Worm (Caenorhabditis elegans) whole organism, L3 larva: Measurements from ENCODE around the gene sdz-31.

Source experiments
- ceh-16 ChIP-seq: sonication (generic microtip); optimal IDR thresholded peaks from 2 replicates; lab custom pipeline; 2017; ENCODE audit warnings: missing biosample characterization, missing genetic modification characterization
- ceh-9 ChIP-seq: sonication (generic microtip); optimal IDR thresholded peaks from 2 replicates; lab custom pipeline; 2018; ENCODE audit warnings: missing biosample characterization, missing genetic modification characterization
- elt-1 ChIP-seq: fragments of 150-350 bp; optimal IDR thresholded peaks from 2 replicates; lab custom pipeline; 2014; ENCODE audit warnings: missing biosample characterization, missing genetic modification characterization
- lin-39 ChIP-seq: fragments of 150-350 bp; optimal IDR thresholded peaks from 2 replicates; lab custom pipeline; 2018; ENCODE audit warnings: missing biosample characterization, missing genetic modification reagents, missing genetic modification characterization
- nhr-12 ChIP-seq: fragments of 150-350 bp; optimal IDR thresholded peaks from 2 replicates; lab custom pipeline; 2014; ENCODE audit warnings: missing biosample characterization, missing genetic modification characterization
- pha-4 ChIP-seq: fragments of 150-350 bp; optimal IDR thresholded peaks from 2 replicates; lab custom pipeline; 2014; ENCODE audit warnings: missing biosample characterization, missing genetic modification reagents, missing genetic modification characterization
- skn-1 ChIP-seq: fragments of 150-350 bp; optimal IDR thresholded peaks from 2 replicates; lab custom pipeline; 2014; ENCODE audit warnings: missing biosample characterization, missing genetic modification characterization
- tbx-2 ChIP-seq: sonication (generic microtip); optimal IDR thresholded peaks from 2 replicates; lab custom pipeline; 2016; ENCODE audit warnings: mild to moderate bottlenecking, missing genetic modification characterization, missing compliant biosample characterization
- ztf-11 ChIP-seq: fragments of 150-350 bp; optimal IDR thresholded peaks from 2 replicates; lab custom pipeline; 2014; ENCODE audit warnings: missing biosample characterization, missing genetic modification characterization
- ztf-4 ChIP-seq: fragments of 150-350 bp; optimal IDR thresholded peaks from 2 replicates; lab custom pipeline; 2014; ENCODE audit warnings: missing biosample characterization, missing genetic modification characterization

ce11 chrV:9899278-9899677 lies 19.3 kb downstream of the sdz-31 start, which contains the start of gene egl-47:
- TF ChIP-seq elt-1 (no peak), nhr-12 (tag; lab: Kevin White, UChicago) (no peak), lin-39 (tag; lab: Kevin White, UChicago) (no peak), ceh-9 (tag; lab: Kevin White, UChicago) (no peak), pha-4 (no peak), ceh-16 (tag; lab: Kevin White, UChicago) (no peak), ztf-11 (tag; lab: Kevin White, UChicago) (no peak), ztf-4 (tag; lab: Kevin White, UChicago) (no peak), skn-1 (no peak), tbx-2 (tag; lab: Kevin White, UChicago) (no peak)
